Worm (Caenorhabditis elegans): ENCODE measurements around the gene F42A9.9.

- TF ChIP-seq skn-1 (tag; optimal IDR thresholded peaks at IDR 0.05) (no peak), dpl-1 (GFP tag; optimal IDR thresholded peaks at IDR 0.05) (no peak), nhr-28 (tag; optimal IDR thresholded peaks at IDR 0.05) (no peak), aly-2 (tag; optimal IDR thresholded peaks at IDR 0.05) (no peak), nhr-76 (tag; optimal IDR thresholded peaks at IDR 0.05) (no peak), nhr-90 (tag; optimal IDR thresholded peaks at IDR 0.05; ENCODE audit: poor library complexity) (no peak), lin-13 (GFP tag; optimal IDR thresholded peaks at IDR 0.05) (no peak), ama-1 (optimal IDR thresholded peaks at IDR 0.05) (no peak), pax-3 (tag; optimal IDR thresholded peaks at IDR 0.05) (no peak), mdl-1 (tag; optimal IDR thresholded peaks at IDR 0.05) (no peak), tbx-2 (tag; optimal IDR thresholded peaks at IDR 0.05) (no peak), elt-3 (tag; optimal IDR thresholded peaks at IDR 0.05) (no peak), nhr-12 (tag; optimal IDR thresholded peaks at IDR 0.05) (no peak)
Observed at ce11 chrIV:8595317-8595716, 43.3 kb downstream of the F42A9.9 start, which contains the start of gene Y59H11AR.3.
